Worm (Caenorhabditis elegans): Measurements from ENCODE around the gene F12A10.6.
"Not testable (repeated sequence)": the region's sequence is repeated elsewhere in the genome, so short reads cannot be mapped to it uniquely, and the experiment has no call there.

Gene F12A10.6

DNA sequence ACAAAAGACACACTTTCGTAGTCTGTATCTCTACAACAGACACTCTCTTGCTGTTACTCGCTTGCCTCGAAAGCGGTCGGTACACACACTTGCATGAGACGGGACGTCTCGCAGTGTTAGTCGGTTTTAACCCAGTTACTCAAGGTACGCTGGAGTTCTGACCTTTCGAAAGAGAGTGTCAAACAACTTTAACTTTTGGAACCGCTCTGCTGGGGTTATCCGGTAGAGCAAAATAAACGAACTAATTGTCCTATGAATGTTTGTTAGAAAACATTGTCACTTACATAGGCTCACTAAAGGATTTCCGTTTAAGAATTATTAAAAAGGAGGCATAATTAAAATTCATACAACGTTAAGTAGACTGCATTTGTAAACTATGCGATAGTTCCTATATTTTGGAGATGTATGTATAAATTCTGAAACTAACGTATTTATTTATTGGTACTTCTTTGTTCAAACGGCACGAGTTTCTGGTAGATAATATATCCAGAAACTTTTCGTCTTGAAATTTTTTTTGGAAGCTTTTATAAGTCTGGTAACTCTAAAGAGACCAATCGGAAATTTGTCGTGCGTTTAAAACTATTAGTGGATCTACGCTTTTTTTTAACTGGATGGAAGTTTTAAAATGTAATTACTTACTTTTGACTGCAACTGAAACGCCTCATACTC lies 49.3 kb upstream of the F12A10.6 start (continued):
- peak; percentile 93 for TF ChIP-seq snpc-3.4 (tag; optimal IDR thresholded peaks at IDR 0.05)

ce11 chrII:5541685-5542084 lies 47.4 kb upstream of the F12A10.6 start, which contains the start of gene C17C3.24:
Gene C17C3.24 (minus strand): TSS chrII:5541785.
- TF ChIP-seq somi-1 (GFP tag; optimal IDR thresholded peaks at IDR 0.05) = no peak
- no peak for TF ChIP-seq F57A8.1 (GFP tag; optimal IDR thresholded peaks at IDR 0.05)
- TF ChIP-seq hlh-12 (tag; optimal IDR thresholded peaks at IDR 0.05) = no peak
- no peak for TF ChIP-seq cebp-1 (GFP tag; IDR thresholded peaks at IDR 0.05)
- no peak for TF ChIP-seq cebp-1 (tag; optimal IDR thresholded peaks at IDR 0.05)
- TF ChIP-seq unc-130 (GFP tag; optimal IDR thresholded peaks at IDR 0.05) = no peak

ce11 chrII:5540113-5540512 lies 45.8 kb upstream of the F12A10.6 start, which contains the start of gene hlh-27:
Gene hlh-27 (minus strand): TSS chrII:5540213.
- not testable (repeated sequence) for TF ChIP-seq C06A6.2 (GFP tag; conservative IDR thresholded peaks at IDR 0.05); B0261.1 (tag; optimal IDR thresholded peaks at IDR 0.05); K11D2.4 (GFP tag; IDR thresholded peaks at IDR 0.05)

ce11 chrII:5537524-5537923 lies 43.2 kb upstream of the F12A10.6 start, which contains the start of gene C17C3.11:
Gene C17C3.11 (plus strand): TSS chrII:5537824.
- TF ChIP-seq F52B5.7 (tag; optimal IDR thresholded peaks at IDR 0.05) (no peak), sea-2 (GFP tag; IDR thresholded peaks at IDR 0.05) (no peak)

DNA sequence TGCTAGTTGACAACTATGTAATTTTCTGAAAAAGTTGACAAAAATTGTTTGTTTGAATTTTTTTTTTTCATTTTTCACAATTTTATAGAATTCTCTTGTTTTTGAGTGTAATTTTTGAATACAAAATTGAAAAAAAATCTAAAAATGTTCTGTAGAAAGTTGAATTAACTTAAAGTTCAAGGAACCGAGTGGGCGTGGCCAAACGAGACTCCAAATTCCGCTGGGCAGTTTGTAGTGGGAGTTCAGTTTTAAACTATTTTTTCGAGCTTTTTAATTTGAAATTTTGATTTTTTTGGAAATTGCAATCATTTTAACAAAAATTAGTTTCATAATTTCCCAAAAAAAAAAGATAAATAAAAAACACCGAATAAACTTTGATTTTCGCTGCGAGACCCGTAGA lies 42.8 kb upstream of the F12A10.6 start:
- no peak for TF ChIP-seq dpl-1 (GFP tag; optimal IDR thresholded peaks at IDR 0.05)
- peak; percentile 39; the same call in 1 of the 2 replicates for TF ChIP-seq attf-3 (GFP tag; conservative IDR thresholded peaks at IDR 0.05)

DNA sequence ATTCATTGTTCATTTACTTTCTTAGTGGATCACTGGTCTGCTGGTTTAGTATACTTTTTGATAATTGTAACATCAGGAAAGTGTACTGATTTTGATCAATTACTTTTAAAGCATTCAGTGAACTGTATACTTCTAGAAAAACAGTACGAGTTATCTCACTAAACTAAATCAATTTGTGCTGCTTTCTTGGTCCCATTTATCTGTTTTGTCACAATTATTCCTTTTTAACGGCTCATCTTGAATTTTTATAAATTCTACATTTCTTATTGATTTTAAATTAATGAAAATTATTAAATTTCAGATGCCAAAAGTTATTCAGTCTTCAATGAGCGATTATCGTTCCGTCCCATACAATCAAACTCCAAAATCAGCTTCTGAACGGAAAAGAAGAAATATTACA lies 40.6 kb upstream of the F12A10.6 start, which contains the start of gene hlh-25:
hlh-25 (plus strand) TSS at position 301 of the 400 bp plus-strand sequence.
- TF ChIP-seq ztf-26 (tag; optimal IDR thresholded peaks at IDR 0.05); B0035.1 (tag; optimal IDR thresholded peaks at IDR 0.05); sptf-2 (GFP tag; optimal IDR thresholded peaks at IDR 0.05): not testable (repeated sequence)

- TF ChIP-seq ceh-27 (GFP tag; optimal IDR thresholded peaks at IDR 0.05) (no peak), F23B12.7 (tag; optimal IDR thresholded peaks at IDR 0.05; ENCODE audit: insufficient read depth) (no peak), ztf-26 (tag; optimal IDR thresholded peaks at IDR 0.05) (no peak), ceh-58 (GFP tag; IDR thresholded peaks at IDR 0.05) (no peak), atf-7 (tag; optimal IDR thresholded peaks at IDR 0.05) (no peak), nfya-2 (GFP tag; IDR thresholded peaks at IDR 0.05) (no peak), hlh-12 (tag; optimal IDR thresholded peaks at IDR 0.05) (no peak), let-526 (GFP tag; IDR thresholded peaks at IDR 0.05) (no peak), Y67H2A.10 (GFP tag; conservative IDR thresholded peaks at IDR 0.05) (no peak), B0261.1 (tag; optimal IDR thresholded peaks at IDR 0.05) (no peak), F22D6.2 (tag; optimal IDR thresholded peaks at IDR 0.05) (no peak), T07F8.4 (tag; optimal IDR thresholded peaks at IDR 0.05) (no peak), attf-6 (GFP tag; IDR thresholded peaks at IDR 0.05) (no peak), fkh-3 (tag; optimal IDR thresholded peaks at IDR 0.05) (no peak), ztf-22 (GFP tag; optimal IDR thresholded peaks at IDR 0.05) (no peak), Y95B8A.8 (GFP tag; IDR thresholded peaks at IDR 0.05) (no peak), ccch-3 (GFP tag; optimal IDR thresholded peaks at IDR 0.05) (no peak)
These were observed 39.3 kb upstream of the F12A10.6 start, which contains the start of gene hlh-26 for ce11 chrII:5533642-5534041. Gene hlh-26 (minus strand): TSS chrII:5533742.
